Worm (Caenorhabditis elegans) whole organism, midembryonic: ENCODE measurements around the gene srbc-5.

Experiments
- med-1 ChIP-seq: sonication (generic microtip); optimal IDR thresholded peaks from 2 replicates; lab custom pipeline; 2017; ENCODE audit warnings: missing genetic modification characterization, mild to moderate bottlenecking, missing compliant biosample characterization, antibody characterized with exemption, missing genetic modification reagents; ENCODE audit not compliant: insufficient read depth
- tab-1 ChIP-seq: fragments of 200-800 bp; sonication (Bioruptor generic); IDR thresholded peaks from 2 replicates; pipeline ENCODE4 v1.3.6; 2022; ENCODE audit warnings: missing genetic modification characterization, missing compliant biosample characterization

DNA sequence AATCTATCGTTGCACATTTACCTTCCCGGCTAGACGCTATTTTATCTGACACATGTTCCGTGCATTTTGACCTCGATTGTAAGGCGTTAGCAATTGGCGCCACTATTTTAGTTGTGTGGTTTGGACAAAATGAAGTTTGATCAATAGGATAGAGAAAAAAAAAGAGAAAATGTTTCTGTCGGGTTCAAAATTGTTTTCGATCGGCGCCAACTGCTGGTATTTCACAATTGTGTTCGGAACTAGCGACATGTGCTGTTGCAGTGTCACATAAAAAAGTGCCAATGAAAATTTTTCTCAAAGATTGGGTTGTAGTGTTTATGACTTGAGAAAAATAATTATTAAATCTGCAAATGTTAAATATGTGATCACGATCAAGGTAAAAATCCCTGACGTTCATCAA lies 19.0 kb downstream of the srbc-5 start:
- no peak for TF ChIP-seq tab-1
- TF ChIP-seq med-1 = no peak
